Worm (Caenorhabditis elegans): ENCODE measurements around the gene B0252.3.

The B0252.3 gene

ce11 chrII:6935975-6936374, 28.4 kb upstream of the B0252.3 start:
- TF ChIP-seq flt-1 (GFP tag; IDR thresholded peaks at IDR 0.05) (no peak), ztf-29 (GFP tag; IDR thresholded peaks at IDR 0.05) (no peak), klf-2 (GFP tag; conservative IDR thresholded peaks at IDR 0.05) (no peak), tab-1 (GFP tag; IDR thresholded peaks at IDR 0.05) (no peak), med-1 (GFP tag; optimal IDR thresholded peaks at IDR 0.05; ENCODE audit: insufficient read depth) (no peak), ref-1 (GFP tag; conservative IDR thresholded peaks at IDR 0.05) (no peak), ztf-23 (GFP tag; IDR thresholded peaks at IDR 0.05) (no peak), T22C8.4 (GFP tag; IDR thresholded peaks at IDR 0.05) (no peak), cog-1 (tag; optimal IDR thresholded peaks at IDR 0.05) (no peak)

ce11 chrII:6934729-6935128, 27.2 kb upstream of the B0252.3 start:
- TF ChIP-seq flt-1 (GFP tag; IDR thresholded peaks at IDR 0.05) = no peak
- TF ChIP-seq med-1 (GFP tag; optimal IDR thresholded peaks at IDR 0.05; ENCODE audit: insufficient read depth) = no peak
- no peak for TF ChIP-seq ztf-23 (GFP tag; IDR thresholded peaks at IDR 0.05)
- no peak for TF ChIP-seq ref-1 (GFP tag; conservative IDR thresholded peaks at IDR 0.05)
- TF ChIP-seq T22C8.4 (GFP tag; IDR thresholded peaks at IDR 0.05) = no peak; the same call in 1 of the 2 replicates
- no peak for TF ChIP-seq tab-1 (GFP tag; IDR thresholded peaks at IDR 0.05)
- TF ChIP-seq cog-1 (tag; optimal IDR thresholded peaks at IDR 0.05) = no peak
- no peak for TF ChIP-seq klf-2 (GFP tag; conservative IDR thresholded peaks at IDR 0.05)
- no peak for TF ChIP-seq ztf-29 (GFP tag; IDR thresholded peaks at IDR 0.05)

ce11 chrII:6932978-6933377, 25.4 kb upstream of the B0252.3 start:
- TF ChIP-seq cog-1 (tag; optimal IDR thresholded peaks at IDR 0.05) (no peak), flt-1 (GFP tag; IDR thresholded peaks at IDR 0.05) (no peak), ztf-29 (GFP tag; IDR thresholded peaks at IDR 0.05) (no peak), ref-1 (GFP tag; conservative IDR thresholded peaks at IDR 0.05) (no peak), ztf-23 (GFP tag; IDR thresholded peaks at IDR 0.05) (no peak), T22C8.4 (GFP tag; IDR thresholded peaks at IDR 0.05) (no peak), tab-1 (GFP tag; IDR thresholded peaks at IDR 0.05) (no peak), med-1 (GFP tag; optimal IDR thresholded peaks at IDR 0.05; ENCODE audit: insufficient read depth) (no peak), klf-2 (GFP tag; conservative IDR thresholded peaks at IDR 0.05) (no peak)

ce11 chrII:6930072-6930471, 22.5 kb upstream of the B0252.3 start:
- TF ChIP-seq ref-1 (GFP tag; conservative IDR thresholded peaks at IDR 0.05) (no peak), T22C8.4 (GFP tag; IDR thresholded peaks at IDR 0.05) (no peak), klf-2 (GFP tag; conservative IDR thresholded peaks at IDR 0.05) (no peak), ztf-29 (GFP tag; IDR thresholded peaks at IDR 0.05) (no peak), ztf-23 (GFP tag; IDR thresholded peaks at IDR 0.05) (no peak), med-1 (GFP tag; optimal IDR thresholded peaks at IDR 0.05; ENCODE audit: insufficient read depth) (no peak), flt-1 (GFP tag; IDR thresholded peaks at IDR 0.05) (no peak), cog-1 (tag; optimal IDR thresholded peaks at IDR 0.05) (no peak), tab-1 (GFP tag; IDR thresholded peaks at IDR 0.05) (no peak)

ce11 chrII:6928416-6928815, 20.9 kb upstream of the B0252.3 start, which contains the start of gene flcn-1:
flcn-1 (plus strand) TSS chrII:6928763.
- no peak for TF ChIP-seq ztf-29 (GFP tag; IDR thresholded peaks at IDR 0.05)
- TF ChIP-seq tab-1 (GFP tag; IDR thresholded peaks at IDR 0.05) = no peak
- no peak for TF ChIP-seq ztf-23 (GFP tag; IDR thresholded peaks at IDR 0.05)
- no peak for TF ChIP-seq T22C8.4 (GFP tag; IDR thresholded peaks at IDR 0.05)
- TF ChIP-seq cog-1 (tag; optimal IDR thresholded peaks at IDR 0.05) = no peak
- no peak for TF ChIP-seq ref-1 (GFP tag; conservative IDR thresholded peaks at IDR 0.05)
- TF ChIP-seq flt-1 (GFP tag; IDR thresholded peaks at IDR 0.05) = no peak
- no peak for TF ChIP-seq med-1 (GFP tag; optimal IDR thresholded peaks at IDR 0.05; ENCODE audit: insufficient read depth)
- no peak for TF ChIP-seq klf-2 (GFP tag; conservative IDR thresholded peaks at IDR 0.05)

- TF ChIP-seq ztf-23 (GFP tag; IDR thresholded peaks at IDR 0.05) = no peak
- TF ChIP-seq cog-1 (tag; optimal IDR thresholded peaks at IDR 0.05) = no peak
- TF ChIP-seq ztf-29 (GFP tag; IDR thresholded peaks at IDR 0.05) = no peak
- TF ChIP-seq ref-1 (GFP tag; conservative IDR thresholded peaks at IDR 0.05) = no peak
- TF ChIP-seq T22C8.4 (GFP tag; IDR thresholded peaks at IDR 0.05) = no peak
- TF ChIP-seq klf-2 (GFP tag; conservative IDR thresholded peaks at IDR 0.05) = no peak
- TF ChIP-seq med-1 (GFP tag; optimal IDR thresholded peaks at IDR 0.05; ENCODE audit: insufficient read depth) = no peak
- TF ChIP-seq tab-1 (GFP tag; IDR thresholded peaks at IDR 0.05) = no peak
- no peak for TF ChIP-seq flt-1 (GFP tag; IDR thresholded peaks at IDR 0.05)
These were observed 20.0 kb upstream of the B0252.3 start, which contains the start of gene F22D3.4 for ce11 chrII:6927603-6928002. F22D3.4 (minus strand) TSS chrII:6927603.

ce11 chrII:6927034-6927433, 19.5 kb upstream of the B0252.3 start:
- TF ChIP-seq flt-1 (GFP tag; IDR thresholded peaks at IDR 0.05) (no peak), ref-1 (GFP tag; conservative IDR thresholded peaks at IDR 0.05) (no peak), ztf-29 (GFP tag; IDR thresholded peaks at IDR 0.05) (no peak), klf-2 (GFP tag; conservative IDR thresholded peaks at IDR 0.05) (no peak)

- no peak for TF ChIP-seq med-1 (GFP tag; optimal IDR thresholded peaks at IDR 0.05; ENCODE audit: insufficient read depth)
- TF ChIP-seq tab-1 (GFP tag; IDR thresholded peaks at IDR 0.05) = no peak
- TF ChIP-seq cog-1 (tag; optimal IDR thresholded peaks at IDR 0.05) = no peak
- TF ChIP-seq T22C8.4 (GFP tag; IDR thresholded peaks at IDR 0.05) = no peak
- no peak for TF ChIP-seq ztf-29 (GFP tag; IDR thresholded peaks at IDR 0.05)
- no peak for TF ChIP-seq klf-2 (GFP tag; conservative IDR thresholded peaks at IDR 0.05)
- no peak for TF ChIP-seq ref-1 (GFP tag; conservative IDR thresholded peaks at IDR 0.05)
- no peak for TF ChIP-seq flt-1 (GFP tag; IDR thresholded peaks at IDR 0.05)
- no peak for TF ChIP-seq ztf-23 (GFP tag; IDR thresholded peaks at IDR 0.05)
These were observed 18.9 kb upstream of the B0252.3 start for ce11 chrII:6926488-6926887.

ce11 chrII:6926054-6926453, 18.5 kb upstream of the B0252.3 start:
- TF ChIP-seq tab-1 (GFP tag; IDR thresholded peaks at IDR 0.05) (no peak), med-1 (GFP tag; optimal IDR thresholded peaks at IDR 0.05; ENCODE audit: insufficient read depth) (no peak), ref-1 (GFP tag; conservative IDR thresholded peaks at IDR 0.05) (no peak), klf-2 (GFP tag; conservative IDR thresholded peaks at IDR 0.05) (no peak), ztf-23 (GFP tag; IDR thresholded peaks at IDR 0.05) (no peak), flt-1 (GFP tag; IDR thresholded peaks at IDR 0.05) (0 out of 2 replicates have a peak, but pooled peaks have one; percentile 51), cog-1 (tag; optimal IDR thresholded peaks at IDR 0.05) (peak; percentile 29)

ce11 chrII:6923792-6924191, 16.2 kb upstream of the B0252.3 start:
- no peak for TF ChIP-seq ref-1 (GFP tag; conservative IDR thresholded peaks at IDR 0.05)
- no peak for TF ChIP-seq cog-1 (tag; optimal IDR thresholded peaks at IDR 0.05)
- TF ChIP-seq klf-2 (GFP tag; conservative IDR thresholded peaks at IDR 0.05) = no peak
- no peak for TF ChIP-seq flt-1 (GFP tag; IDR thresholded peaks at IDR 0.05)
- no peak for TF ChIP-seq T22C8.4 (GFP tag; IDR thresholded peaks at IDR 0.05)
